Fruit fly (Drosophila melanogaster) S2 (cell line): ENCODE data around the gene Cog2.

Experiments
- CG8478 ChIP-seq: fragments of >200 bp; optimal IDR thresholded peaks from 2 replicates; lab custom pipeline; 2018
- CTCF ChIP-seq, 2 experiments: fragments of >200 bp; optimal IDR thresholded peaks; 2 replicates each; lab custom pipeline; 2018

DNA sequence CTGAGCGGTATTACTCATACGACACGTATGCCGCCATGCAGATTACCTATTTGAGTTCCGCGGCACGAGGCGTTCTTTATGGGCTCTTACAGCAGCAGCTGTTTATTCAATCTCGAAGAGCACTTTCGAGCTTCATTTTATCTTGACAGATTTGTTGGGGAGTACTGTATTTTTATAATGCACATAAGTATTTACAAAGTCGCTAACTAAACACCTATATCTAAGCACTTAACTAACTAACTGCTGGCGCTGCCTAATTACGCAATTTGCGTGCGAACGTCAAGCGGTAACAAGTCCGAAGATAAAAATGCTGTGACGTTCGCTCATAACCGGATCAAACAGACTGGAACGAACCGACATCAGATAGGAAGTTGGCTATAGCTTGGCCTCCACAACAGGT lies 41.2 kb upstream of the Cog2 start:
- TF ChIP-seq CG8478 (lab: Kevin White, UChicago) (no peak), CTCF (optimal IDR thresholded peaks at IDR 0.05; lab: Kevin White, UChicago) (no peak)
